Worm (Caenorhabditis elegans) whole organism, late embryonic: ENCODE measurements around the gene fbxb-79.

Experiments
- C08G9.2 ChIP-seq: sonication (generic microtip); optimal IDR thresholded peaks from 2 replicates; lab custom pipeline; 2016; ENCODE audit warnings: mild to moderate bottlenecking, missing genetic modification characterization, moderate library complexity, missing compliant biosample characterization
- F13H6.1 ChIP-seq: sonication (generic microtip); optimal IDR thresholded peaks from 2 replicates; lab custom pipeline; 2016; ENCODE audit warnings: missing genetic modification characterization, missing compliant biosample characterization
- K02D7.2 ChIP-seq: sonication (generic microtip); optimal IDR thresholded peaks from 2 replicates; lab custom pipeline; 2017; ENCODE audit warnings: mild to moderate bottlenecking, missing genetic modification characterization, missing compliant biosample characterization
- ceh-14 ChIP-seq: sonication (generic microtip); optimal IDR thresholded peaks from 2 replicates; lab custom pipeline; 2016; ENCODE audit warnings: missing genotype, missing genetic modification characterization, missing compliant biosample characterization
- ceh-18 ChIP-seq: sonication (generic microtip); optimal IDR thresholded peaks from 2 replicates; lab custom pipeline; 2016; ENCODE audit warnings: missing genetic modification characterization, missing compliant biosample characterization
- ceh-19 ChIP-seq: fragments of 200-800 bp; sonication (Bioruptor generic); optimal IDR thresholded peaks from 2 replicates; lab custom pipeline; 2018; ENCODE audit warnings: mild to moderate bottlenecking, missing genetic modification characterization, missing compliant biosample characterization
- ceh-2 ChIP-seq: sonication (generic microtip); optimal IDR thresholded peaks from 2 replicates; lab custom pipeline; 2016; ENCODE audit warnings: missing genotype, missing genetic modification characterization, missing compliant biosample characterization
- ceh-30 ChIP-seq: fragments of 150-350 bp; optimal IDR thresholded peaks from 2 replicates; lab custom pipeline; 2014; ENCODE audit warnings: missing biosample characterization, missing genetic modification characterization
- ceh-31 ChIP-seq: sonication (generic microtip); optimal IDR thresholded peaks from 2 replicates; lab custom pipeline; 2016; ENCODE audit warnings: missing genetic modification characterization, missing compliant biosample characterization
- ceh-34 ChIP-seq: sonication (generic microtip); optimal IDR thresholded peaks from 2 replicates; lab custom pipeline; 2016; ENCODE audit warnings: mild to moderate bottlenecking, missing genetic modification characterization, missing compliant biosample characterization
- ceh-45 ChIP-seq: fragments of 200-800 bp; sonication (Bioruptor generic); IDR thresholded peaks from 2 replicates; pipeline ENCODE4 v1.3.6; 2022; ENCODE audit warnings: missing genetic modification reagents, missing genetic modification characterization, missing compliant biosample characterization
- ceh-48 ChIP-seq: sonication (generic microtip); optimal IDR thresholded peaks from 2 replicates; lab custom pipeline; 2016; ENCODE audit warnings: missing genetic modification characterization, inconsistent platforms, missing compliant biosample characterization
- che-1 ChIP-seq: sonication (generic microtip); optimal IDR thresholded peaks from 2 replicates; lab custom pipeline; 2016; ENCODE audit warnings: mild to moderate bottlenecking, missing genetic modification characterization, missing compliant biosample characterization
- dve-1 ChIP-seq: sonication (generic microtip); optimal IDR thresholded peaks from 2 replicates; lab custom pipeline; 2017; ENCODE audit warnings: antibody characterized with exemption, mild to moderate bottlenecking, missing genetic modification characterization, missing compliant biosample characterization
- elt-2 ChIP-seq: sonication (generic microtip); optimal IDR thresholded peaks from 2 replicates; lab custom pipeline; 2016; ENCODE audit warnings: missing genetic modification reagents, missing genetic modification characterization, missing compliant biosample characterization
- ets-4 ChIP-seq: sonication (generic microtip); optimal IDR thresholded peaks from 2 replicates; lab custom pipeline; 2016; ENCODE audit warnings: missing genetic modification characterization, missing compliant biosample characterization
- eyg-1 ChIP-seq: sonication (generic microtip); optimal IDR thresholded peaks from 2 replicates; lab custom pipeline; 2016; ENCODE audit warnings: missing genotype, missing genetic modification characterization, missing compliant biosample characterization
- fkh-10 ChIP-seq: fragments of 150-350 bp; optimal IDR thresholded peaks from 2 replicates; lab custom pipeline; 2014; ENCODE audit warnings: missing biosample characterization, missing genetic modification reagents, missing genetic modification characterization
- fkh-6 ChIP-seq: sonication (generic microtip); optimal IDR thresholded peaks from 2 replicates; lab custom pipeline; 2016; ENCODE audit warnings: missing genetic modification characterization, missing compliant biosample characterization
- hlh-13 ChIP-seq: fragments of 200-800 bp; sonication (Bioruptor generic); optimal IDR thresholded peaks from 2 replicates; lab custom pipeline; 2018; ENCODE audit warnings: mild to moderate bottlenecking, missing genetic modification characterization, missing compliant biosample characterization
- hlh-15 ChIP-seq: sonication (generic microtip); optimal IDR thresholded peaks from 2 replicates; lab custom pipeline; 2016; ENCODE audit warnings: missing genetic modification characterization, missing compliant biosample characterization
- hlh-30 ChIP-seq: sonication (generic microtip); optimal IDR thresholded peaks from 2 replicates; lab custom pipeline; 2017; ENCODE audit warnings: antibody characterized with exemption, missing genetic modification characterization, missing compliant biosample characterization; ENCODE audit not compliant: insufficient read depth
- lim-6 ChIP-seq: sonication (generic microtip); optimal IDR thresholded peaks from 2 replicates; lab custom pipeline; 2016; ENCODE audit warnings: missing genetic modification characterization, missing compliant biosample characterization
- lin-11 ChIP-seq: fragments of 200-800 bp; sonication (Bioruptor generic); optimal IDR thresholded peaks from 2 replicates; lab custom pipeline; 2018; ENCODE audit warnings: mild to moderate bottlenecking, missing genetic modification characterization, missing compliant biosample characterization
- nfya-1 ChIP-seq: sonication (generic microtip); optimal IDR thresholded peaks from 2 replicates; lab custom pipeline; 2017; ENCODE audit warnings: missing genetic modification characterization, mild to moderate bottlenecking, missing compliant biosample characterization, antibody characterized with exemption, moderate library complexity
- nhr-11 ChIP-seq: fragments of 150-350 bp; optimal IDR thresholded peaks from 2 replicates; lab custom pipeline; 2014; ENCODE audit warnings: missing biosample characterization, missing genetic modification characterization
- nhr-232 ChIP-seq: sonication (generic microtip); optimal IDR thresholded peaks from 2 replicates; lab custom pipeline; 2016; ENCODE audit warnings: missing genetic modification characterization, missing compliant biosample characterization
- odd-2 ChIP-seq: sonication (generic microtip); optimal IDR thresholded peaks from 2 replicates; lab custom pipeline; 2017; ENCODE audit warnings: antibody characterized with exemption, mild to moderate bottlenecking, missing genetic modification characterization, missing compliant biosample characterization
- pat-9 ChIP-seq: fragments of 200-800 bp; sonication (Bioruptor generic); optimal IDR thresholded peaks from 2 replicates; lab custom pipeline; 2018; ENCODE audit warnings: mild to moderate bottlenecking, missing genetic modification characterization, moderate library complexity, missing compliant biosample characterization
- pha-2 ChIP-seq: sonication (generic microtip); optimal IDR thresholded peaks from 2 replicates; lab custom pipeline; 2017; ENCODE audit warnings: mild to moderate bottlenecking, missing genetic modification characterization, missing compliant biosample characterization
- pros-1 ChIP-seq: fragments of 150-350 bp; optimal IDR thresholded peaks from 2 replicates; lab custom pipeline; 2014; ENCODE audit warnings: missing biosample characterization, missing genetic modification reagents, missing genetic modification characterization
- ref-2 ChIP-seq: sonication (generic microtip); optimal IDR thresholded peaks from 2 replicates; lab custom pipeline; 2016; ENCODE audit warnings: missing genetic modification characterization, missing compliant biosample characterization
- rnt-1 ChIP-seq: sonication (generic microtip); optimal IDR thresholded peaks from 2 replicates; lab custom pipeline; 2016; ENCODE audit warnings: missing genetic modification characterization, missing compliant biosample characterization
- sox-2 ChIP-seq: fragments of 200-800 bp; sonication (Bioruptor generic); IDR thresholded peaks from 2 replicates; pipeline ENCODE4 v1.3.6; 2022; ENCODE audit warnings: missing genetic modification reagents, missing genetic modification characterization, missing compliant biosample characterization
- sox-4 ChIP-seq: sonication (generic microtip); optimal IDR thresholded peaks from 2 replicates; lab custom pipeline; 2017; ENCODE audit warnings: mild to moderate bottlenecking, missing genetic modification characterization, inconsistent platforms, missing compliant biosample characterization
- tbx-2 ChIP-seq: sonication (generic microtip); optimal IDR thresholded peaks from 2 replicates; lab custom pipeline; 2016; ENCODE audit warnings: missing genetic modification characterization, missing compliant biosample characterization
- unc-3 ChIP-seq, 2 experiments: fragments of 200-800 bp in 1 of 2; sonication (Bioruptor generic) in 1 of 2; sonication (generic microtip) in 1 of 2; conservative IDR thresholded peaks in 1 of 2; optimal IDR thresholded peaks in 1 of 2; 2 replicates each; pipeline versions ENCODE4 v1.3.6 to Lab custom; 2016 to 2022; ENCODE audit warnings: missing compliant biosample characterization in 2 of 2, missing genetic modification characterization in 2 of 2, missing genetic modification reagents in 1 of 2
- unc-42 ChIP-seq: sonication (generic microtip); optimal IDR thresholded peaks from 2 replicates; lab custom pipeline; 2016; ENCODE audit warnings: missing genotype, missing genetic modification characterization, missing compliant biosample characterization
- unc-86 ChIP-seq: sonication (generic microtip); optimal IDR thresholded peaks from 2 replicates; lab custom pipeline; 2016; ENCODE audit warnings: missing genetic modification characterization, missing compliant biosample characterization
- ztf-16 ChIP-seq: sonication (generic microtip); optimal IDR thresholded peaks from 2 replicates; lab custom pipeline; 2017; ENCODE audit warnings: missing genetic modification characterization, missing compliant biosample characterization

The fbxb-79 gene

DNA sequence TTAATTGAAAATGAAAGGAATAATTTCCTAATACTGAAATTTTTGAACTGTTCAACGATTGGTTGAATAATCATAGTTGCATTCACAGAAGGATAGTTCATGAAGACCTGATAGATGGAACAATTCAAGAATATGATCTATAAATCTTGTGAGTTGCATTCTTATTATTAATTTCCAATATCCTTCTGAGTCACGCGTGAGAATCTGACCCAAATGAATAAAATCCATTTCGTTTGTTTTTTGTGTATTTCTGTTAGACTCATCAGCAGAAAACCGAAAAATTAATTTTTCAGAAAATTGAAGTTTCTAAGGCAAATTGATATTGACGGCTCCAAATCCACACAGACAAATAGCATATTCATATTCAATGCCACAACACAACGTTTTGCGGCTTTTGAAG, at the start of gene fbxb-79:
Gene fbxb-79, minus strand, starts transcription at position 101 of the 400 bp plus-strand sequence.
- TF ChIP-seq unc-42 (tag; lab: Kevin White, UChicago) (no peak), hlh-30 (tag; lab: Kevin White, UChicago) (no peak), unc-86 (tag; lab: Kevin White, UChicago) (no peak), rnt-1 (tag; lab: Kevin White, UChicago) (no peak), ceh-31 (tag; lab: Kevin White, UChicago) (no peak)

DNA sequence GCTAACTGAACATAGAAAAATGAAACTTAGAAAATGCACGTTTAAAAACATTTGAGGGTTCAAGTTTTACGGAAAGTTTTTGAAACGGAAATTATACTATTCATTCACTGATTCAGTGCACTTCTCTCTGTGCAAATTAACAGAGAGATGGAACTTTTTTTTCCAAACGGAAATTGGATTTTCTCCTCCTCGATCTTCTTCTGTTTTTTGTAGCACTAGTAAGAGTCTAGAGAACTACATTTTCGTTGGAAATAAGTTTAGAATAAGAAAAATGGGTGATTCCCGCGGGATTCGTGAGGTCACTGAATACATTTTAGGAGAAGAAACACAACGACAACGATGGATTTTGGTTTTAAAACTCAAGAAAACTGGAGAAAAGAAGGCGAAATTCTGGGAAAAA, 46.4 kb upstream of the fbxb-79 start:
- TF ChIP-seq ets-4 (tag; lab: Kevin White, UChicago) (no peak), eyg-1 (no peak), lin-11 (tag; lab: Kevin White, UChicago) (no peak), nhr-11 (tag; lab: Kevin White, UChicago) (no peak), unc-42 (tag; lab: Kevin White, UChicago) (peak; percentile 44)

DNA sequence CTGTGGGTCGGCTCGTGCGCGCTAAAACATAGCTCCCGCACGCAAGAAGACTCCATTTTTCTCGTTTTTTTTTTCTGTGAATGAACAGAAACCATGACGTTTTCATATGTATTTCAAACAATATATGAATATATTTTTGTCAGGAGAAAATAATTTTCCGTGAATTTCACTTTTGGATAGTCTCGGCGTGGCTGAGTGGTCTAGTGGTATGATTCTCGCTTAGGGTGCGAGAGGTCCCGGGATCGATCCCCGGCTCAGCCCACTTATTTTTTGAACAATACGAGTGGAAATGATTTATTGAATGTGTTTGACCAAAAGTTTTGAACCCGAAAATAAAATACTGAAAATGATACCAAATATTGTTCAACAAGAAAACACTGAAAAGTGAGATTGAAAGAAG, 42.1 kb upstream of the fbxb-79 start:
- no peak for TF ChIP-seq odd-2
- no peak for TF ChIP-seq sox-2 (GFP tag; lab: Robert Waterston, UW)
- TF ChIP-seq ceh-18 (tag; lab: Kevin White, UChicago): no peak
- TF ChIP-seq ceh-2 (tag; lab: Kevin White, UChicago): no peak
- TF ChIP-seq pat-9: no peak
- TF ChIP-seq elt-2 (tag; lab: Kevin White, UChicago): no peak
- no peak for TF ChIP-seq ceh-48 (tag; lab: Kevin White, UChicago)

DNA sequence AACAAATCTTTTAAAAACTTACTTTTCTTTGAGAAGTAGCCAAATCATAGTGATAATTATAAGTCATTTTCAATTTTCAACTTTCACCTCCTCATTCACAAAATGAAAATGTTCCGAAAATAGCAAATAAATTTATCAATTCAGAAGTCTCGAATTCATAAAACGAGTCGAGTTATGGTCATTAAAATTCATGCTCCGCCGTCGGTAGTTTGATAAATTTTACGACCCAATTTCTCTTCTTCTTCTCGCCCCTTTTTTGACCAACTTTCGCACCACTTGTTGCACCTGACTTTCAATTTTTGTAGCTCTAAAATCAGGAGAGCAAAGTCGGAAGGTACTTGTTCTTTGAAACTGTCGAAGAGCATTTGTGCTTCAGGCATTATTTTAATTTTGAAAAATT, 40.8 kb upstream of the fbxb-79 start, which contains the start of gene best-7:
Gene best-7, minus strand, starts transcription at position 239 of the 400 bp plus-strand sequence.
- TF ChIP-seq odd-2 (no peak), che-1 (no peak), sox-2 (GFP tag; lab: Robert Waterston, UW) (no peak), sox-4 (tag; lab: Kevin White, UChicago) (no peak), nhr-232 (tag; lab: Kevin White, UChicago) (no peak), ceh-45 (GFP tag; lab: Robert Waterston, UW) (no peak), pat-9 (no peak), fkh-6 (no peak), lim-6 (tag; lab: Kevin White, UChicago) (no peak), tbx-2 (tag; lab: Kevin White, UChicago) (no peak), K02D7.2 (no peak), hlh-13 (no peak), ztf-16 (tag; lab: Kevin White, UChicago) (no peak), hlh-15 (no peak), pros-1 (tag; lab: Kevin White, UChicago) (no peak), eyg-1 (no peak), ceh-19 (GFP tag; lab: Kevin White, UChicago) (no peak)
- TF ChIP-seq, all 69 proteins: peak for 0

DNA sequence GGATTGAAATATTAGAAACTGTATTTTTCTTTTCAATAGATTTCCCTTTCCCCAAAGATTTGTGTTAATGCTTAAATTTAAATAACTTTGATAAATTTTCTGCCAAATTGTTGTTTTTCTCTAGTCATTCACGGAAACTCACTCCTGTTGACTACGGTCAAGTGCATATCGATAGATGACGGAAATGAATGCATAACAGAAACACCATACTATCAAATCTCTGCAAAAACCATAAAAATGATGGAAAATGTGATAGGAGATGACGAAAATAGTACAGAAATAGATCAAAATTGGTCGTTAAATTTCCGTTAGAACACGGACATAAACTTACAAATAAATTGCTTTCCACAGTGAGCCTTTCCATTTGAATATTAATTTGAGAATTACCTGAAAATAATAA, 39.7 kb upstream of the fbxb-79 start:
- TF ChIP-seq ref-2 (tag; lab: Kevin White, UChicago) (no peak), ceh-30 (tag; lab: Kevin White, UChicago) (no peak), dve-1 (tag; lab: Kevin White, UChicago) (no peak), unc-86 (tag; lab: Kevin White, UChicago) (no peak), F13H6.1 (tag; lab: Kevin White, UChicago) (no peak), hlh-30 (tag; lab: Kevin White, UChicago) (no peak), C08G9.2 (tag; lab: Kevin White, UChicago) (no peak), ceh-34 (tag; lab: Kevin White, UChicago) (no peak), sox-2 (GFP tag; lab: Robert Waterston, UW) (no peak), unc-3 (GFP tag; conservative IDR thresholded peaks at IDR 0.05; lab: Robert Waterston, UW) (no peak), unc-3 (tag; optimal IDR thresholded peaks at IDR 0.05; lab: Kevin White, UChicago) (no peak), nfya-1 (tag; lab: Kevin White, UChicago) (no peak), elt-2 (tag; lab: Kevin White, UChicago) (no peak), ceh-2 (tag; lab: Kevin White, UChicago) (no peak), ceh-14 (tag; lab: Kevin White, UChicago) (no peak), fkh-10 (GFP tag; lab: Kevin White, UChicago) (no peak), pha-2 (no peak), ceh-45 (GFP tag; lab: Robert Waterston, UW) (no peak), sox-4 (tag; lab: Kevin White, UChicago) (no peak)
- TF ChIP-seq, all 69 proteins: peak for 0
